Worm (Caenorhabditis elegans): ENCODE measurements around the gene lpr-2.

ce11 chrIV:11788383-11788963, 9.5 kb downstream of the lpr-2 start:
- TF ChIP-seq bed-1 (GFP tag; IDR thresholded peaks at IDR 0.05) (no peak), F57C9.4 (tag; optimal IDR thresholded peaks at IDR 0.05) (no peak), him-1 (tag; optimal IDR thresholded peaks at IDR 0.05) (no peak), unc-62 (GFP tag; optimal IDR thresholded peaks at IDR 0.05) (no peak), nhr-179 (tag; optimal IDR thresholded peaks at IDR 0.05) (no peak), F52B5.7 (tag; optimal IDR thresholded peaks at IDR 0.05) (no peak), ama-1 (optimal IDR thresholded peaks at IDR 0.05) (no peak), ama-1 (GFP tag; optimal IDR thresholded peaks at IDR 0.05) (no peak)
